Fruit fly (Drosophila melanogaster) whole organism, embryonic: Measurements from ENCODE around the gene CG9961.

Source experiments
- Atf6 ChIP-seq: fragments of 200-800 bp; sonication (Bioruptor generic); IDR thresholded peaks from 2 replicates; pipeline ENCODE4 v1.3.6; 2022; ENCODE audit warnings: missing biosample characterization, missing genetic modification characterization
- CG14667 ChIP-seq: fragments of 200-800 bp; sonication (Bioruptor generic); IDR thresholded peaks from 2 replicates; pipeline ENCODE4 v1.3.6; 2022; ENCODE audit warnings: missing biosample characterization, missing genetic modification characterization
- CG17568 ChIP-seq: fragments of 200-800 bp; sonication (Bioruptor generic); optimal IDR thresholded peaks from 2 replicates; lab custom pipeline; 2018; ENCODE audit warnings: missing biosample characterization, mild to moderate bottlenecking, missing genetic modification characterization, moderate library complexity
- CG43689 ChIP-seq: fragments of 200-800 bp; sonication (Bioruptor generic); IDR thresholded peaks from 2 replicates; pipeline ENCODE4 v1.3.6; 2022; ENCODE audit warnings: missing biosample characterization, missing genetic modification characterization
- Drgx ChIP-seq: fragments of 200-800 bp; sonication (Bioruptor generic); IDR thresholded peaks from 2 replicates; pipeline ENCODE4 v1.3.6; 2022; ENCODE audit warnings: missing biosample characterization, missing genetic modification characterization
- bbx ChIP-seq: fragments of 200-800 bp; sonication (Bioruptor generic); IDR thresholded peaks from 2 replicates; pipeline ENCODE4 v1.3.6; 2022; ENCODE audit warnings: missing biosample characterization, missing genetic modification characterization; ENCODE audit not compliant: partially characterized antibody
- cwo ChIP-seq: fragments of 200-800 bp; sonication (Bioruptor generic); optimal IDR thresholded peaks from 3 replicates; lab custom pipeline; 2017; ENCODE audit warnings: missing biosample characterization, missing genetic modification characterization, mild to moderate bottlenecking, moderate library complexity, missing genetic modification reagents
- dysf ChIP-seq: fragments of 200-800 bp; sonication (Bioruptor generic); IDR thresholded peaks from 3 replicates; pipeline ENCODE4 v1.3.6; 2022; ENCODE audit warnings: missing biosample characterization, missing genetic modification characterization
- gcm2 ChIP-seq: fragments of 200-800 bp; sonication (Bioruptor generic); optimal IDR thresholded peaks from 2 replicates; lab custom pipeline; 2016; ENCODE audit warnings: missing biosample characterization, missing genetic modification characterization

DNA sequence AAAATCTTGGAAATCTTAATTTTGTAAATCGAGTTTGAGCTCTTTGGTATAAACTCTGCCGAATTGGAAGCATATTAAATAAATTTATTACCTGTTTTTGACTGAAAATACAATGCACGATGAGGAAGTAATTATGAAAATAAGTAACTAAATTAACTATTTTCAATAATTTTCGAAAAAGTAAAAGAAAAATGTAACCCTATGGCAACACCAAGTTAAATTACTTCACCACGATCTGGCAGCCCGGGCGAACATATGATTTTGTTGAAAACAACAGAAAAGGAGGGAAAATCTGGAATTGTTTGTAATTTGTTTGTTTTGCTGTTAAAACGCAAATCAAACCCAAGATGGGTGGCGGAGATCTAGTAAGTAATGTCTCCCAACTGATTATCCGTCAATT lies at the start of gene CG9961, which contains the start of gene Cwc25:
- TF ChIP-seq Drgx (GFP tag; lab: Robert Waterston, UW): no peak
- TF ChIP-seq cwo (GFP tag; lab: Kevin White, UChicago): no peak
- no peak for TF ChIP-seq CG43689 (GFP tag; lab: Robert Waterston, UW)
- no peak for TF ChIP-seq dysf (GFP tag; lab: Robert Waterston, UW)
- no peak for TF ChIP-seq CG14667 (GFP tag; lab: Robert Waterston, UW)
- no peak for TF ChIP-seq Atf6 (GFP tag; lab: Robert Waterston, UW)
- TF ChIP-seq bbx (GFP tag; lab: Robert Waterston, UW): no peak
- no peak for TF ChIP-seq gcm2
- TF ChIP-seq CG17568 (GFP tag; lab: Kevin White, UChicago): no peak
